Fruit fly (Drosophila melanogaster) whole organism, adult: Measurements from ENCODE around the gene Plc21C.

ENCODE experiments used
- CG11617 ChIP-seq: fragments of 200-800 bp; sonication (Bioruptor generic); optimal IDR thresholded peaks from 2 replicates; lab custom pipeline; 2017; ENCODE audit warnings: mild to moderate bottlenecking, missing biosample characterization, missing genetic modification reagents, missing genetic modification characterization
- CG12768 ChIP-seq: fragments of 200-800 bp; sonication (Bioruptor generic); optimal IDR thresholded peaks from 2 replicates; lab custom pipeline; 2017; ENCODE audit warnings: missing biosample characterization, missing genetic modification characterization, mild to moderate bottlenecking, moderate library complexity, missing genetic modification reagents
- CG14711 ChIP-seq: fragments of 200-800 bp; sonication (Bioruptor generic); optimal IDR thresholded peaks from 2 replicates; lab custom pipeline; 2018; ENCODE audit warnings: missing biosample characterization, mild to moderate bottlenecking, missing genetic modification characterization, moderate library complexity
- CG1620 ChIP-seq: fragments of 200-800 bp; sonication (Bioruptor generic); optimal IDR thresholded peaks from 2 replicates; lab custom pipeline; 2016; ENCODE audit warnings: missing biosample characterization, missing genetic modification characterization
- CG33017 ChIP-seq: fragments of 200-800 bp; sonication (Bioruptor generic); optimal IDR thresholded peaks from 2 replicates; lab custom pipeline; 2018; ENCODE audit warnings: missing biosample characterization, mild to moderate bottlenecking, missing genetic modification characterization, moderate library complexity
- CG5204 ChIP-seq: fragments of 200-800 bp; sonication (Bioruptor generic); optimal IDR thresholded peaks from 2 replicates; lab custom pipeline; 2016; ENCODE audit warnings: missing biosample characterization, missing genetic modification characterization
- CG7045 ChIP-seq: fragments of 200-800 bp; sonication (Bioruptor generic); optimal IDR thresholded peaks from 2 replicates; lab custom pipeline; 2017; ENCODE audit warnings: missing biosample characterization, mild to moderate bottlenecking, missing genetic modification characterization
- CG7101 ChIP-seq: fragments of 200-800 bp; sonication (Bioruptor generic); optimal IDR thresholded peaks from 2 replicates; lab custom pipeline; 2018; ENCODE audit warnings: missing biosample characterization, mild to moderate bottlenecking, missing genetic modification characterization, moderate library complexity
- Clk ChIP-seq: fragments of 200-800 bp; sonication (Bioruptor generic); optimal IDR thresholded peaks from 2 replicates; lab custom pipeline; 2017; ENCODE audit warnings: missing biosample characterization, missing genetic modification characterization
- Crg-1 ChIP-seq: fragments of 200-800 bp; sonication (Bioruptor generic); optimal IDR thresholded peaks from 2 replicates; lab custom pipeline; 2016; ENCODE audit warnings: missing biosample characterization, missing genetic modification characterization
- Hr96 ChIP-seq: fragments of 200-800 bp; sonication (Bioruptor generic); optimal IDR thresholded peaks from 2 replicates; lab custom pipeline; 2016; ENCODE audit warnings: missing biosample characterization, missing genetic modification characterization
- Mnt ChIP-seq: fragments of 200-800 bp; sonication (Bioruptor generic); optimal IDR thresholded peaks from 2 replicates; lab custom pipeline; 2016; ENCODE audit warnings: missing biosample characterization, mild to moderate bottlenecking, missing genetic modification characterization
- bab1 ChIP-seq: fragments of 200-800 bp; sonication (Bioruptor generic); optimal IDR thresholded peaks from 3 replicates; lab custom pipeline; 2019; ENCODE audit warnings: missing biosample characterization, mild to moderate bottlenecking, missing genetic modification characterization, moderate library complexity
- cic ChIP-seq: fragments of 200-800 bp; sonication (Bioruptor generic); optimal IDR thresholded peaks from 2 replicates; lab custom pipeline; 2017; ENCODE audit warnings: missing biosample characterization, mild to moderate bottlenecking, missing genetic modification characterization, moderate library complexity
- cnc ChIP-seq, 2 experiments: fragments of >200 bp; optimal IDR thresholded peaks; 2 replicates each; lab custom pipeline; 2017
- kay ChIP-seq: fragments of 200-800 bp; sonication (Bioruptor generic); peaks from one replicate; lab custom pipeline; 2016; ENCODE audit warnings: missing biosample characterization, missing genetic modification characterization, borderline replicate concordance
- ovo ChIP-seq: fragments of 200-800 bp; sonication (Bioruptor generic); optimal IDR thresholded peaks from 2 replicates; lab custom pipeline; 2016; ENCODE audit warnings: missing biosample characterization, missing genetic modification characterization
- pad ChIP-seq: fragments of 200-800 bp; sonication (Bioruptor generic); optimal IDR thresholded peaks from 3 replicates; lab custom pipeline; 2017; ENCODE audit warnings: missing biosample characterization, missing genetic modification characterization, mild to moderate bottlenecking, moderate library complexity, missing genetic modification reagents
- tj ChIP-seq: fragments of 200-800 bp; sonication (Bioruptor generic); optimal IDR thresholded peaks from 3 replicates; lab custom pipeline; 2017; ENCODE audit warnings: missing biosample characterization, mild to moderate bottlenecking, missing genetic modification characterization, moderate library complexity
- toe ChIP-seq: fragments of 200-800 bp; sonication (Bioruptor generic); optimal IDR thresholded peaks from 2 replicates; lab custom pipeline; 2016; ENCODE audit warnings: missing biosample characterization, missing genetic modification characterization

Gene Plc21C

DNA sequence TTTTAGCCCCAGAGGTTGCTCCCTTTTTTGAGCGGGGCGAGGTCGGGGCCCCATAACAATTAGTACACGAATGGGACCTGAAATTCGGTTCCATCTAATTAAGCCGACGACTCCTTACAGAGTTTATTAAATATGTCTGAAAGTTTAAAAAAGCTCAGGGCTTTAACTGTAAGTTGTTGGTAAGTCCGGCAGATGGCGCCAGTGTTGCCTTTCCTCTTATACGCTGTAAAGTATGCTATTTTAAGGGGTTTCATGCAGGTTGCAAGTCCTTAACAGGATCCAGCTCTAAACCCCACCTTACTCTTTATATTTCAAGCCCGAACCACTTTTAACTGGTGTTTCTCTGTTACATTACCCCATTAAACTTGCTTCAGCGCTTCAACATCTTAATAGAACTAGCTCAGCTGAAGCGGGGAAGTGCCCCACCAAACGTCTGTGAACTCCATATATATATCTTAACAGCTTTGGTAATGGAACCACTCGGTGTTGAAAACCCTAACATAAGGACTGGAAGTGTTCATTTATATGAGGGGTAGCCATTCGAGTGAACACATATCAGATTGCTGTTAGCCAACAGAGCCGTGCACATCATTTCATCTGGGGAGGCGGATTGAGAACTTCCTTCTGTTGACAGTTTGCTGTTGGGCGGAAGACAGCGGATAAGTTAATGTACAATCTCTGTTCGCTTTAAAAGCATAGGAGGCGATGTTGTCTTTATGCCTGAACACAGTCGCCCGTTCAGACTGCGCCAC is 89.8 kb downstream of the Plc21C start:
- TF ChIP-seq Clk, result no peak
- peak; percentile 91 for TF ChIP-seq pad (GFP tag; lab: Kevin White, UChicago)
- no peak for TF ChIP-seq CG14711 (tag; lab: Kevin White, UChicago)
- no peak for TF ChIP-seq cnc (optimal IDR thresholded peaks at IDR 0.05; lab: Kevin White, UChicago)

DNA sequence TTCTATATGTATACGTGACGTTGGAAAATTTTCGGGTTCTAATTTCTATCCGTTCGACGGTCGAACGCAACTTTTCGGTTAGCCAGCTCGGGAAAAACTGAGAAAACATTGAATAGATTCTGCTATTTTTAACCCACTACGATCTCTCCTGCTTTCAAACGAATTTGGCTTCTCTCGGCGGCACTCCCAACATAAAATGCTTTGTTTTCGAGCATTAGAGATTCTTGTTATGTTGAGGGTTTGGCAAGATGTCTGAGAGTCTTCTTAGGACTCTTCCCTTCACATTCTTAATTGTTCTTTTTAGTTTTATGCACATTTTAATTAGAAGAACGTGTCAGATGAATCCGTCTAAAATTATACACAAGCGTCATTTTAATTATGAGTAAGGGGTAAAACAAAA is 96.4 kb downstream of the Plc21C start, which contains the start of gene CG4213:
TSS of gene CG4213 (minus strand) at position 101 of the 400 bp plus-strand sequence.
- TF ChIP-seq CG11617 (no peak), CG12768 (GFP tag; lab: Kevin White, UChicago) (no peak), tj (GFP tag; lab: Kevin White, UChicago) (no peak), pad (GFP tag; lab: Kevin White, UChicago) (no peak), CG33017 (tag; lab: Kevin White, UChicago) (no peak)

DNA sequence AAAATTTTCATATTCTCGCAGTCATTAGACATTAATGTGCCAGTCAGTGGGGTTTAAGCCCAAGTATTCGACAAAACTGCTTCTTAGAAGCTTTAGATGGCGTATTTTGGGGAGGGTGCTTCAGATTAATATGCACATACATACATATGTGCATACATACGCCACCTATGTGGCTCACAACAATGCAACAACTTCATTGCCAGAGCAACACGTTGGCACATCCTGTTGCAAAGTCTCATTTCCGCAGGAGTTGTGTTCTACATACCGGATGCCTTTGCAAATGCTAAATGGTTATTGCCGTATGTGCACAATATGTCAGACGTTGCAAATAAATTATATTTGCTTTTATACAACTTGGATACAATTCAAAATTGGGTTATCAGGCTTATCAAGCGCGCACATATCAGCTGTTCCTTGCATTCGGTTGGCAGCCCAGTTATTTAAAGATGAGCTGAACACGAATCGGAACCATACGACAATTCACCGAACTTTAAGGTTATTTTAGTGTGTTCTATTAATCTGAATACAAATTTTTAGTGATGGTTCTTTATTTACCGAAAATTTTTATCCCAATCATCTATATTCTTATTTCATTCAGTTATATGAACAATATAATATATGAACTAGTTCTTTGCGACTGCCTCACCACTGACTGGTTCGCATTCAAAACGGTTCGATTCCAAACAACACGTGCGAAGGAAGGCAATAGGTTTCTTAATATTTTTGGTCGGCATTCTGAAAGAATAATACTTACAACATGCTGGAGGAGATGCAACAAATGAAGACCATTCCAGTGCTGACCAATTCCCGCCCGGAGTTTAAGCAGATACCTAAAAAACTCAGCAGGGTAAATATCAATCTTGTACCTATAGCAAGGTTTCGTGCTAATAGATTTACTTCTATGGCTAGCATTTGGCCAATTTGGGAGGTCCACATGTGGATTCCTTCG is 98.2 kb downstream of the Plc21C start, which contains the start of gene Polr1B:
TSS of gene Polr1B (plus strand) at position 659 of the 949 bp plus-strand sequence.
- TF ChIP-seq CG14711 (tag; lab: Kevin White, UChicago), result peak; percentile 29
- no peak for TF ChIP-seq Hr96
- no peak for TF ChIP-seq Crg-1
- TF ChIP-seq CG11617, result peak; percentile 33
- TF ChIP-seq tj (GFP tag; lab: Kevin White, UChicago), result no peak
- no peak for TF ChIP-seq CG7101 (tag; lab: Kevin White, UChicago)
- no peak for TF ChIP-seq pad (GFP tag; lab: Kevin White, UChicago)
- no peak for TF ChIP-seq cnc (optimal IDR thresholded peaks at IDR 0.05; lab: Kevin White, UChicago)
- peak; percentile 51 for TF ChIP-seq bab1
- TF ChIP-seq Clk, result no peak
- no peak for TF ChIP-seq CG1620 (GFP tag; lab: Kevin White, UChicago)
- TF ChIP-seq Mnt, result peak; percentile 96
- TF ChIP-seq kay (GFP tag; lab: Kevin White, UChicago), result no peak
- no peak for TF ChIP-seq toe
- TF ChIP-seq CG12768 (GFP tag; lab: Kevin White, UChicago), result no peak
- no peak for TF ChIP-seq CG7045 (GFP tag; lab: Kevin White, UChicago)
- TF ChIP-seq CG33017 (tag; lab: Kevin White, UChicago), result no peak
- TF ChIP-seq cic (GFP tag; lab: Kevin White, UChicago), result no peak
- peak; percentile 28 for TF ChIP-seq CG5204 (GFP tag; lab: Kevin White, UChicago)
- TF ChIP-seq ovo (GFP tag; lab: Kevin White, UChicago), result no peak
